Worm (Caenorhabditis elegans): Measurements from ENCODE around the gene B0457.6.

The B0457.6 gene

DNA sequence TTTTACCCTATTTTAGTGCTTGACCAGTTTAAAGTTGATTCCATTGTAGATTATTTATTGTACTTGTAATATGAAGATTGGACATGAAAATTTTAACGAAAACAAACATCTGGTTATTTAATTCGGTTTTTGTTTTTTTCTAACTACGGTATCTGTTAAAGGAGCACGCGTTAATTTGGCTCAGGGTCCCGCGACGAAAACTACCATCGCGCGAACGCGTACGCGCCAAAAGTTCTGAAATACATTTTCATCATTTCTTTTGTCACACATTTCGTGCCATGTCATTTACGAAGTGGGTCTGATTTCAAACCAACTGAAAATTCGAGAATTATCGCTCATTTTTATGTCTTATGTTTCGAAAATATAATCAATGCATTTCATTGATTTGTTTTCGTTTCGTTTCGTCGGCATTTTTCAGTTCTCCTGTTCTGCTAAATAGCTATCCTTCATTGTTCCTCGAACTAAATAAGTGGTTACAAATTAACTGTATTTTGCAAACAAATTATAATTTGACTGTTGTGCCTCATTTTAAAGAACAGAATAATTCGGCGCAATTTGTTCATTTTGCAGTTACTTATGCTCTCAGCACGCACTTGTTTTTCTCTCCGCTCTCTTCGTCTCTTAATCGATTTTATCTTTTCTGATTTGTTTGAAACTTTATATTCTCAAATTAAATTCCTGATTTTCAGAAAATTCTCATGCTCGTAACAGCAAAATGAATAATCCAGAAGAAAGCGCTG is 11.6 kb downstream of the B0457.6 start, which contains the start of gene T21B10.3 (continued):
- TF ChIP-seq unc-130 (GFP tag; optimal IDR thresholded peaks at IDR 0.05): peak; percentile 93
- TF ChIP-seq dmd-8 (GFP tag; IDR thresholded peaks at IDR 0.05): peak; percentile 58; the same call in 1 of the 2 replicates
- TF ChIP-seq dmd-9 (GFP tag; IDR thresholded peaks at IDR 0.05): no peak
- TF ChIP-seq skn-1 (tag; optimal IDR thresholded peaks at IDR 0.05): no peak
- TF ChIP-seq dve-1 (tag; optimal IDR thresholded peaks at IDR 0.05; ENCODE audit: insufficient read depth): peak; percentile 36
- no peak for TF ChIP-seq ztf-7 (tag; optimal IDR thresholded peaks at IDR 0.05)
- no peak for TF ChIP-seq zag-1 (tag; optimal IDR thresholded peaks at IDR 0.05)
- peak in 1 of 2 experiments; percentile 66 for TF ChIP-seq lsy-2 (tag; optimal IDR thresholded peaks at IDR 0.05)
- TF ChIP-seq nhr-237 (tag; optimal IDR thresholded peaks at IDR 0.05): no peak
- TF ChIP-seq mxl-3 (GFP tag; optimal IDR thresholded peaks at IDR 0.05): no peak
- 0 out of 2 replicates have a peak, but pooled peaks have one; percentile 21 for TF ChIP-seq Y105C5A.15 (GFP tag; IDR thresholded peaks at IDR 0.05)
- TF ChIP-seq dmd-6 (GFP tag; IDR thresholded peaks at IDR 0.05): peak; percentile 40
- TF ChIP-seq madf-5 (GFP tag; IDR thresholded peaks at IDR 0.05): 0 out of 4 replicates have a peak, but pooled peaks of 1 of the 2 experiments have one; percentile 62
- TF ChIP-seq attf-4 (tag; optimal IDR thresholded peaks at IDR 0.05): no peak
- no peak for TF ChIP-seq lin-39 (tag; optimal IDR thresholded peaks at IDR 0.05)
- TF ChIP-seq snpc-1.2 (GFP tag; IDR thresholded peaks at IDR 0.05): peak; percentile 86
- no peak for TF ChIP-seq dpl-1 (GFP tag; optimal IDR thresholded peaks at IDR 0.05)
- peak; percentile 31; the same call in 1 of the 2 replicates for TF ChIP-seq madf-9 (GFP tag; conservative IDR thresholded peaks at IDR 0.05)
- TF ChIP-seq ctbp-1 (GFP tag; IDR thresholded peaks at IDR 0.05): 0 out of 2 replicates have a peak, but pooled peaks have one; percentile 46
- TF ChIP-seq R02D3.7 (tag; optimal IDR thresholded peaks at IDR 0.05): no peak
- peak; percentile 88 for TF ChIP-seq Y48G9A.11 (GFP tag; IDR thresholded peaks at IDR 0.05)
- no peak for TF ChIP-seq pqm-1 (tag; optimal IDR thresholded peaks at IDR 0.05)
- TF ChIP-seq duxl-1 (tag; optimal IDR thresholded peaks at IDR 0.05; ENCODE audit: poor library complexity): no peak
- no peak for TF ChIP-seq ces-1 (GFP tag; optimal IDR thresholded peaks at IDR 0.05)
- no peak for TF ChIP-seq gei-8 (GFP tag; optimal IDR thresholded peaks at IDR 0.05)
- peak in 1 of 2 experiments; percentile 62 for TF ChIP-seq daf-16 (GFP tag; optimal IDR thresholded peaks at IDR 0.05)
- peak; percentile 2 for TF ChIP-seq daf-16 (tag; optimal IDR thresholded peaks at IDR 0.05)
- no peak for TF ChIP-seq daf-12 (tag; optimal IDR thresholded peaks at IDR 0.05)
- TF ChIP-seq fos-1 (tag; optimal IDR thresholded peaks at IDR 0.05): no peak

- TF ChIP-seq dmd-8 (GFP tag; IDR thresholded peaks at IDR 0.05): no peak
- no peak for TF ChIP-seq ceh-82 (tag; optimal IDR thresholded peaks at IDR 0.05)
- TF ChIP-seq snpc-1.2 (GFP tag; IDR thresholded peaks at IDR 0.05): peak; percentile 18; the same call in 1 of the 2 replicates
- no peak for TF ChIP-seq nhr-11 (tag; optimal IDR thresholded peaks at IDR 0.05)
- no peak for TF ChIP-seq gei-8 (GFP tag; optimal IDR thresholded peaks at IDR 0.05)
- TF ChIP-seq duxl-1 (tag; optimal IDR thresholded peaks at IDR 0.05; ENCODE audit: poor library complexity): no peak
- no peak for TF ChIP-seq T26A8.4 (GFP tag; IDR thresholded peaks at IDR 0.05)
- no peak for TF ChIP-seq fos-1 (tag; optimal IDR thresholded peaks at IDR 0.05)
- TF ChIP-seq lir-3 (tag; optimal IDR thresholded peaks at IDR 0.05): no peak
- TF ChIP-seq aly-2 (tag; optimal IDR thresholded peaks at IDR 0.05): no peak
- no peak for TF ChIP-seq daf-12 (tag; optimal IDR thresholded peaks at IDR 0.05)
- no peak for TF ChIP-seq ztf-11 (tag; optimal IDR thresholded peaks at IDR 0.05)
- no peak for TF ChIP-seq pha-4 (GFP tag; IDR thresholded peaks at IDR 0.05)
- no peak for TF ChIP-seq pha-4 (tag; optimal IDR thresholded peaks at IDR 0.05)
- TF ChIP-seq fkh-10 (GFP tag; optimal IDR thresholded peaks at IDR 0.05): no peak
- TF ChIP-seq dpl-1 (GFP tag; optimal IDR thresholded peaks at IDR 0.05): no peak
- TF ChIP-seq set-16 (GFP tag; IDR thresholded peaks at IDR 0.05): no peak
- 0 out of 2 replicates have a peak, but pooled peaks have one; percentile 30 for TF ChIP-seq arid-1 (GFP tag; conservative IDR thresholded peaks at IDR 0.05)
- TF ChIP-seq zip-2 (tag; optimal IDR thresholded peaks at IDR 0.05): no peak
- no peak for TF ChIP-seq spr-3 (GFP tag; optimal IDR thresholded peaks at IDR 0.05)
- no peak for TF ChIP-seq daf-16 (GFP tag; optimal IDR thresholded peaks at IDR 0.05)
- TF ChIP-seq daf-16 (tag; optimal IDR thresholded peaks at IDR 0.05): no peak
- no peak for TF ChIP-seq daf-8 (GFP tag; IDR thresholded peaks at IDR 0.05)
- TF ChIP-seq hif-1 (tag; optimal IDR thresholded peaks at IDR 0.05): no peak
- no peak for TF ChIP-seq hlh-30 (tag; optimal IDR thresholded peaks at IDR 0.05; ENCODE audit: insufficient read depth)
- TF ChIP-seq nhr-102 (tag; optimal IDR thresholded peaks at IDR 0.05): no peak
- TF ChIP-seq cey-2 (tag; optimal IDR thresholded peaks at IDR 0.05; ENCODE audit: borderline replicate concordance, insufficient read depth): no peak
Observed at ce11 chrII:8938907-8939622, 16.8 kb downstream of the B0457.6 start.

Measured in whole organism, L4 larva.